Worm (Caenorhabditis elegans) whole organism, late embryonic: ENCODE results near the gene F10C2.7.

Experiments used
- K02D7.2 ChIP-seq: sonication (generic microtip); optimal IDR thresholded peaks from 2 replicates; lab custom pipeline; 2017; ENCODE audit warnings: mild to moderate bottlenecking, missing genetic modification characterization, missing compliant biosample characterization
- ama-1 ChIP-seq: fragments of 150-350 bp; optimal IDR thresholded peaks from 2 replicates; lab custom pipeline; 2014
- ceh-6 ChIP-seq: fragments of 200-800 bp; sonication (Bioruptor generic); optimal IDR thresholded peaks from 2 replicates; lab custom pipeline; 2018; ENCODE audit warnings: mild to moderate bottlenecking, missing genetic modification characterization, missing compliant biosample characterization
- elt-4 ChIP-seq: sonication (generic microtip); optimal IDR thresholded peaks from 2 replicates; lab custom pipeline; 2016; ENCODE audit warnings: missing genetic modification characterization, missing compliant biosample characterization
- ets-4 ChIP-seq: sonication (generic microtip); optimal IDR thresholded peaks from 2 replicates; lab custom pipeline; 2016; ENCODE audit warnings: missing genetic modification characterization, missing compliant biosample characterization
- fkh-10 ChIP-seq: fragments of 150-350 bp; optimal IDR thresholded peaks from 2 replicates; lab custom pipeline; 2014; ENCODE audit warnings: missing biosample characterization, missing genetic modification reagents, missing genetic modification characterization
- nhr-11 ChIP-seq: fragments of 150-350 bp; optimal IDR thresholded peaks from 2 replicates; lab custom pipeline; 2014; ENCODE audit warnings: missing biosample characterization, missing genetic modification characterization
- pax-1 ChIP-seq: fragments of 150-350 bp; optimal IDR thresholded peaks from 2 replicates; lab custom pipeline; 2014; ENCODE audit warnings: missing biosample characterization, missing genetic modification characterization
- pha-4 ChIP-seq: fragments of 150-350 bp; optimal IDR thresholded peaks from 2 replicates; lab custom pipeline; 2018; ENCODE audit warnings: missing biosample characterization, missing genetic modification reagents, missing genetic modification characterization
- pqm-1 ChIP-seq: sonication (generic microtip); optimal IDR thresholded peaks from 2 replicates; lab custom pipeline; 2016; ENCODE audit warnings: missing genetic modification characterization, missing compliant biosample characterization
- sox-4 ChIP-seq: sonication (generic microtip); optimal IDR thresholded peaks from 2 replicates; lab custom pipeline; 2017; ENCODE audit warnings: mild to moderate bottlenecking, missing genetic modification characterization, inconsistent platforms, missing compliant biosample characterization
- syd-9 ChIP-seq: sonication (generic microtip); optimal IDR thresholded peaks from 2 replicates; lab custom pipeline; 2016; ENCODE audit warnings: mild to moderate bottlenecking, missing genetic modification characterization, moderate library complexity, missing compliant biosample characterization

DNA sequence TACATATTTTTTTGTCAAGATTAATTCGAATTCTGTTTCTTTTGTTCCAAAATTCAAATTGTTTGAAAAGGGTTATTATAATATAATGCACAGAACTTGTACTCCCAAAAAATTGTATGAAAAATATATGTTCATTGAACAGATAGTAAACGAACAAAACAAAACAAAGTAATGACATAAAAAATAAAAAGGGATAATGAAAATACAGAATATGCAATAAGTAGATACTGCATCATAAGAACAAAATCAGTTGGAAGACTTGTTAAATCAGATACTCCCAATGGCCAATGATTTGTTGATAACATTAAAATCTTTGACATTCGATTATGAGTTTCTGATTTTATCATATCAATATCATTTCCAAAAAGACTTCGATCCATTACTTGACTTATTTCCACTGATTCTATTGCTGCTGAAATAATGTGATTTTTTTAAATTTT, 49.2 kb upstream of the F10C2.7 start:
- TF ChIP-seq syd-9 (tag; lab: Kevin White, UChicago) (no peak), pax-1 (tag; lab: Kevin White, UChicago) (no peak), fkh-10 (GFP tag; lab: Kevin White, UChicago) (no peak), ets-4 (no peak), nhr-11 (no peak), sox-4 (tag; lab: Kevin White, UChicago) (no peak), K02D7.2 (no peak), pha-4 (no peak), ama-1 (lab: Kevin White, UChicago) (no peak), ceh-6 (GFP tag; lab: Kevin White, UChicago) (no peak), pqm-1 (tag; lab: Kevin White, UChicago) (no peak), elt-4 (tag; lab: Kevin White, UChicago) (no peak)
